Worm (Caenorhabditis elegans): ENCODE results near the gene ncs-4.
A peak's percentile ranks its signal among the peaks of the same experiment; 100 is the strongest.

- TF ChIP-seq unc-62 (GFP tag; optimal IDR thresholded peaks at IDR 0.05 in 1 of 2) (peak in 1 of 2 experiments; percentile 20), unc-62 (tag; optimal IDR thresholded peaks at IDR 0.05) (no peak), nhr-237 (tag; optimal IDR thresholded peaks at IDR 0.05) (no peak), ces-1 (GFP tag; optimal IDR thresholded peaks at IDR 0.05) (no peak), lin-39 (tag; optimal IDR thresholded peaks at IDR 0.05) (no peak), lir-3 (tag; optimal IDR thresholded peaks at IDR 0.05) (no peak), skn-1 (tag; optimal IDR thresholded peaks at IDR 0.05) (no peak), arid-1 (GFP tag; conservative IDR thresholded peaks at IDR 0.05) (no peak), unc-39 (tag; optimal IDR thresholded peaks at IDR 0.05) (no peak), nhr-11 (tag; optimal IDR thresholded peaks at IDR 0.05) (no peak), daf-12 (tag; optimal IDR thresholded peaks at IDR 0.05) (no peak), nhr-28 (tag; optimal IDR thresholded peaks at IDR 0.05) (no peak), R02D3.7 (tag; optimal IDR thresholded peaks at IDR 0.05) (no peak), ama-1 (optimal IDR thresholded peaks at IDR 0.05) (no peak)
These were observed 32.2 kb downstream of the ncs-4 start for ce11 chrX:10208481-10208880.
